Worm (Caenorhabditis elegans): ENCODE measurements around the gene coel-1.

- TF ChIP-seq klf-2 (GFP tag; conservative IDR thresholded peaks at IDR 0.05), result no peak
- no peak for TF ChIP-seq ztf-23 (GFP tag; IDR thresholded peaks at IDR 0.05)
- TF ChIP-seq flt-1 (GFP tag; IDR thresholded peaks at IDR 0.05), result no peak
- no peak for TF ChIP-seq med-1 (GFP tag; optimal IDR thresholded peaks at IDR 0.05; ENCODE audit: insufficient read depth)
- TF ChIP-seq cog-1 (tag; optimal IDR thresholded peaks at IDR 0.05), result no peak
- no peak for TF ChIP-seq ztf-29 (GFP tag; IDR thresholded peaks at IDR 0.05)
- no peak for TF ChIP-seq T22C8.4 (GFP tag; IDR thresholded peaks at IDR 0.05)
- TF ChIP-seq ref-1 (GFP tag; conservative IDR thresholded peaks at IDR 0.05), result no peak
These were observed 49.5 kb downstream of the coel-1 start for ce11 chrX:4314939-4315338.
